Fruit fly (Drosophila melanogaster) whole organism, embryonic: ENCODE results near the gene Ada1-2.

Source experiments
- Awh ChIP-seq: fragments of 200-800 bp; sonication (Bioruptor generic); IDR thresholded peaks from 2 replicates; pipeline ENCODE4, ENCODE4 v1.3.6; 2022; ENCODE audit warnings: missing biosample characterization, missing genetic modification characterization
- Bgb ChIP-seq: fragments of 200-800 bp; sonication (Bioruptor generic); IDR thresholded peaks from 2 replicates; pipeline ENCODE4 v1.3.6; 2022; ENCODE audit warnings: missing biosample characterization, missing genetic modification characterization; ENCODE audit not compliant: partially characterized antibody
- CG11093 ChIP-seq: fragments of 200-800 bp; sonication (Bioruptor generic); IDR thresholded peaks from 3 replicates; pipeline ENCODE4 v1.3.6; 2022; ENCODE audit warnings: missing biosample characterization, missing genetic modification characterization
- CG11723 ChIP-seq: fragments of 200-800 bp; sonication (Bioruptor generic); optimal IDR thresholded peaks from 2 replicates; lab custom pipeline; 2017; ENCODE audit warnings: missing biosample characterization, mild to moderate bottlenecking, missing genetic modification characterization
- CG12219 ChIP-seq: fragments of 200-800 bp; sonication (Bioruptor generic); optimal IDR thresholded peaks from 3 replicates; lab custom pipeline; 2018; ENCODE audit warnings: missing biosample characterization, mild to moderate bottlenecking, missing genetic modification characterization
- CG12942 ChIP-seq: fragments of 200-800 bp; sonication (Bioruptor generic); optimal IDR thresholded peaks from 3 replicates; lab custom pipeline; 2016; ENCODE audit warnings: missing biosample characterization, missing genetic modification characterization
- CG14014 ChIP-seq: fragments of 200-800 bp; sonication (Bioruptor generic); IDR thresholded peaks from 2 replicates; pipeline ENCODE4 v1.3.6; 2022; ENCODE audit warnings: missing biosample characterization, missing genetic modification characterization
- CG1529 ChIP-seq: fragments of 200-800 bp; sonication (Bioruptor generic); optimal IDR thresholded peaks from 3 replicates; lab custom pipeline; 2018; ENCODE audit warnings: missing biosample characterization, missing genetic modification characterization
- CG15601 ChIP-seq: fragments of 200-800 bp; sonication (Bioruptor generic); optimal IDR thresholded peaks from 3 replicates; lab custom pipeline; 2019; ENCODE audit warnings: missing biosample characterization, mild to moderate bottlenecking, missing genetic modification characterization, moderate library complexity
- CG16813 ChIP-seq: fragments of 200-800 bp; sonication (Bioruptor generic); IDR thresholded peaks from 3 replicates; pipeline ENCODE4 v1.3.6; 2022; ENCODE audit warnings: missing biosample characterization, missing genetic modification characterization; ENCODE audit not compliant: partially characterized antibody
- CG17612 ChIP-seq: fragments of 200-800 bp; sonication (Bioruptor generic); IDR thresholded peaks from 2 replicates; pipeline ENCODE4 v1.3.6; 2022; ENCODE audit warnings: missing biosample characterization, missing genetic modification characterization
- CG17829 ChIP-seq: fragments of 200-800 bp; optimal IDR thresholded peaks from 2 replicates; lab custom pipeline; 2019; ENCODE audit warnings: missing biosample characterization, mild to moderate bottlenecking, missing genetic modification characterization, moderate library complexity
- CG2875 ChIP-seq: fragments of 200-800 bp; sonication (Bioruptor generic); optimal IDR thresholded peaks from 2 replicates; lab custom pipeline; 2017; ENCODE audit warnings: missing biosample characterization, mild to moderate bottlenecking, missing genetic modification characterization, missing genetic modification reagents
- CG3163 ChIP-seq: fragments of 200-800 bp; sonication (Bioruptor generic); optimal IDR thresholded peaks from 3 replicates; lab custom pipeline; 2016; ENCODE audit warnings: missing biosample characterization, missing genetic modification characterization
- CG4328 ChIP-seq: fragments of 200-800 bp; sonication (Bioruptor generic); optimal IDR thresholded peaks from 3 replicates; lab custom pipeline; 2017; ENCODE audit warnings: missing biosample characterization, missing genetic modification reagents, missing genetic modification characterization
- CG6791 ChIP-seq: fragments of 200-800 bp; sonication (Bioruptor generic); IDR thresholded peaks from 3 replicates; pipeline ENCODE4 v1.3.6; 2022; ENCODE audit warnings: missing biosample characterization, missing genetic modification characterization; ENCODE audit not compliant: partially characterized antibody
- CG7745 ChIP-seq: fragments of 200-800 bp; sonication (Bioruptor generic); optimal IDR thresholded peaks from 2 replicates; lab custom pipeline; 2018; ENCODE audit warnings: missing biosample characterization, mild to moderate bottlenecking, missing genetic modification characterization, moderate library complexity
- CG8359 ChIP-seq: fragments of 200-800 bp; sonication (Bioruptor generic); optimal IDR thresholded peaks from 2 replicates; lab custom pipeline; 2017; ENCODE audit warnings: missing biosample characterization, mild to moderate bottlenecking, missing genetic modification characterization, borderline replicate concordance
- CHES-1-like ChIP-seq: fragments of 200-800 bp; sonication (Bioruptor generic); optimal IDR thresholded peaks from 2 replicates; lab custom pipeline; 2016; ENCODE audit warnings: missing biosample characterization, missing genetic modification characterization
- CTCF ChIP-seq: fragments of 200-800 bp; sonication (Bioruptor generic); optimal IDR thresholded peaks from 2 replicates; lab custom pipeline; 2017; ENCODE audit warnings: missing biosample characterization, mild to moderate bottlenecking, missing genetic modification characterization, moderate library complexity
- Deaf1 ChIP-seq: fragments of 200-800 bp; optimal IDR thresholded peaks from 3 replicates; lab custom pipeline; 2019; ENCODE audit warnings: missing biosample characterization, mild to moderate bottlenecking, missing genetic modification characterization, moderate library complexity
- E2f1 ChIP-seq: fragments of 200-800 bp; sonication (Bioruptor generic); IDR thresholded peaks from 2 replicates; pipeline ENCODE4 v1.3.6; 2022; ENCODE audit warnings: missing biosample characterization, missing genetic modification characterization
- Fer3 ChIP-seq: fragments of 200-800 bp; sonication (Bioruptor generic); optimal IDR thresholded peaks from 2 replicates; lab custom pipeline; 2018; ENCODE audit warnings: missing biosample characterization, mild to moderate bottlenecking, missing genetic modification characterization, moderate library complexity
- Hey ChIP-seq: fragments of 200-800 bp; sonication (Bioruptor generic); optimal IDR thresholded peaks from 3 replicates; lab custom pipeline; 2018; ENCODE audit warnings: missing biosample characterization, mild to moderate bottlenecking, missing genetic modification characterization
- HmgD ChIP-seq: fragments of 200-800 bp; sonication (Bioruptor generic); optimal IDR thresholded peaks from 3 replicates; lab custom pipeline; 2016; ENCODE audit warnings: missing biosample characterization, missing genetic modification characterization
- Hmx ChIP-seq: fragments of 200-800 bp; sonication (Bioruptor generic); optimal IDR thresholded peaks from 2 replicates; lab custom pipeline; 2016; ENCODE audit warnings: missing biosample characterization, missing genetic modification characterization
- Lhr ChIP-seq: fragments of 200-800 bp; sonication (Bioruptor generic); optimal IDR thresholded peaks from 3 replicates; lab custom pipeline; 2017; ENCODE audit warnings: mild to moderate bottlenecking, missing biosample characterization, missing genetic modification reagents, missing genetic modification characterization
- NC2β ChIP-seq: fragments of 200-800 bp; sonication (Bioruptor generic); optimal IDR thresholded peaks from 2 replicates; lab custom pipeline; 2016; ENCODE audit warnings: missing biosample characterization, missing genetic modification characterization
- Neu2 ChIP-seq: fragments of 200-800 bp; sonication (Bioruptor generic); optimal IDR thresholded peaks from 3 replicates; lab custom pipeline; 2016; ENCODE audit warnings: missing biosample characterization, missing genetic modification characterization, borderline replicate concordance
- Ravus ChIP-seq: fragments of 200-800 bp; sonication (Bioruptor generic); IDR thresholded peaks from 2 replicates; pipeline ENCODE4 v1.3.6; 2022; ENCODE audit warnings: missing biosample characterization, missing genetic modification characterization
- Sry-δ ChIP-seq: fragments of 200-800 bp; sonication (Bioruptor generic); optimal IDR thresholded peaks from 2 replicates; lab custom pipeline; 2016; ENCODE audit warnings: missing biosample characterization, missing genetic modification characterization
- Vsx1 ChIP-seq: fragments of 200-800 bp; sonication (Bioruptor generic); optimal IDR thresholded peaks from 2 replicates; lab custom pipeline; 2017; ENCODE audit warnings: missing biosample characterization, mild to moderate bottlenecking, missing genetic modification characterization, missing genetic modification reagents
- ab ChIP-seq: fragments of 200-800 bp; sonication (Bioruptor generic); optimal IDR thresholded peaks from 2 replicates; lab custom pipeline; 2016; ENCODE audit warnings: missing biosample characterization, missing genetic modification characterization
- ase ChIP-seq: fragments of 200-800 bp; sonication (Bioruptor generic); IDR thresholded peaks from 3 replicates; pipeline ENCODE4 v1.3.6; 2022; ENCODE audit warnings: missing biosample characterization, missing genetic modification characterization
- br ChIP-seq: fragments of >200 bp; optimal IDR thresholded peaks from 2 replicates; lab custom pipeline; 2017
- chif ChIP-seq, 2 experiments: fragments of 200-800 bp; sonication (Bioruptor generic); optimal IDR thresholded peaks; 3 replicates each; lab custom pipeline; 2016; ENCODE audit warnings: missing biosample characterization in 2 of 2, missing genetic modification characterization in 2 of 2
- dimm ChIP-seq: fragments of 200-800 bp; sonication (Bioruptor generic); IDR thresholded peaks from 2 replicates; pipeline ENCODE4 v1.3.6; 2022; ENCODE audit warnings: missing biosample characterization, missing genetic modification characterization
- grau ChIP-seq: fragments of 200-800 bp; optimal IDR thresholded peaks from 3 replicates; lab custom pipeline; 2019; ENCODE audit warnings: missing biosample characterization, mild to moderate bottlenecking, missing genetic modification characterization, moderate library complexity
- hth ChIP-seq: fragments of >200 bp; optimal IDR thresholded peaks from 2 replicates; lab custom pipeline; 2017; ENCODE audit warnings: inconsistent platforms
- jing ChIP-seq: fragments of 200-800 bp; sonication (Bioruptor generic); optimal IDR thresholded peaks from 2 replicates; lab custom pipeline; 2018; ENCODE audit warnings: missing biosample characterization, mild to moderate bottlenecking, missing genetic modification characterization
- lbe ChIP-seq: fragments of 200-800 bp; sonication (Bioruptor generic); optimal IDR thresholded peaks from 2 replicates; lab custom pipeline; 2016; ENCODE audit warnings: missing biosample characterization, mild to moderate bottlenecking, missing genetic modification characterization
- mirr ChIP-seq: fragments of 200-800 bp; sonication (Bioruptor generic); optimal IDR thresholded peaks from 3 replicates; lab custom pipeline; 2018; ENCODE audit warnings: missing biosample characterization, mild to moderate bottlenecking, missing genetic modification characterization
- nerfin-1 ChIP-seq: fragments of 200-800 bp; sonication (Bioruptor generic); optimal IDR thresholded peaks from 3 replicates; lab custom pipeline; 2019; ENCODE audit warnings: missing biosample characterization, mild to moderate bottlenecking, missing genetic modification characterization, moderate library complexity
- peb ChIP-seq: fragments of 200-800 bp; sonication (Bioruptor generic); IDR thresholded peaks from 2 replicates; pipeline ENCODE4 v1.3.6; 2022; ENCODE audit warnings: missing biosample characterization, missing genetic modification characterization
- pita ChIP-seq: fragments of 200-800 bp; sonication (Bioruptor generic); optimal IDR thresholded peaks from 2 replicates; lab custom pipeline; 2017; ENCODE audit warnings: missing biosample characterization, mild to moderate bottlenecking, missing genetic modification characterization
- pros ChIP-seq: fragments of 200-800 bp; sonication (Bioruptor generic); optimal IDR thresholded peaks from 3 replicates; lab custom pipeline; 2019; ENCODE audit warnings: missing biosample characterization, mild to moderate bottlenecking, missing genetic modification characterization, moderate library complexity
- sc ChIP-seq, 3 experiments: fragments of >200 bp in 2 of 3; fragments of 200-800 bp in 1 of 3; sonication (Bioruptor generic) in 1 of 3; optimal IDR thresholded peaks; 2 replicates in 2 of 3; 3 replicates in 1 of 3; lab custom pipeline; 2017; ENCODE audit warnings: mild to moderate bottlenecking in 1 of 3, missing biosample characterization in 1 of 3, missing genetic modification characterization in 1 of 3, missing genetic modification reagents in 1 of 3
- sens ChIP-seq: fragments of 200-800 bp; sonication (Bioruptor generic); peaks from one replicate; lab custom pipeline; 2016; ENCODE audit warnings: missing biosample characterization, missing genetic modification characterization
- slbo ChIP-seq: fragments of 200-800 bp; sonication (Bioruptor generic); IDR thresholded peaks from 2 replicates; pipeline ENCODE4 v1.3.6; 2022; ENCODE audit warnings: missing biosample characterization, missing genetic modification characterization
- vfl ChIP-seq: fragments of 200-800 bp; sonication (Bioruptor generic); optimal IDR thresholded peaks from 2 replicates; lab custom pipeline; 2016; ENCODE audit warnings: missing biosample characterization, missing genetic modification characterization
- vvl ChIP-seq: fragments of 200-800 bp; sonication (Bioruptor generic); IDR thresholded peaks from 2 replicates; pipeline ENCODE4 v1.3.6; 2022; ENCODE audit warnings: missing biosample characterization, missing genetic modification characterization
- zfh1 ChIP-seq: fragments of 200-800 bp; sonication (Bioruptor generic); IDR thresholded peaks from 3 replicates; pipeline ENCODE4 v1.3.6; 2022; ENCODE audit warnings: missing biosample characterization, missing genetic modification characterization

Ada1-2 gene

DNA sequence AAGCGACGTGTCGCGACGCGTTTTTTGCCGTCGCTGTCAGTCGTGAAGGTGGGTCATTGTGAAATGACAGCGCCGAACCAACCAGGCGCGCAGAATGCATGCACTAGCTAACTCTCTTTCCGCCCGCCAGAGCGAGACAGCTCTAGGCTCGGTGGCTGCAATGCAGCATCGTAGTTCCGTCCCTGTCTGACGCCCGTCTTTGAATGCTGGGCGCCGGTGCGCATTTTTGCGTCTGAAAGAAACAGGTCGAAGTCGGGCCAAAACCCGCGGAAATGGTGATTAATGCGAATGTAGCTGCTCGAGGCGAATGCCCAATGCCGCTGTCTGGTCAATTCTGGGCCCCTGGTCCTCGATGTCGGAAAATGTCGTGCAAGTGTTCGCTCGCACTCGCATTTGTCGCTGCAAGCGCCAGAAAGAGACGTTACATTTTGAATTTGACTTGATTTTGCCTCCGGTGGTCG, 14.7 kb downstream of the Ada1-2 start (continued):
- peak; percentile 23 for TF ChIP-seq vfl (GFP tag; lab: Kevin White, UChicago)
- TF ChIP-seq Bgb = no peak
- TF ChIP-seq jing (GFP tag; lab: Kevin White, UChicago) = no peak
- no peak for TF ChIP-seq pita (GFP tag; lab: Kevin White, UChicago)
- TF ChIP-seq CG11093 (GFP tag; lab: Robert Waterston, UW) = peak; percentile 58; the same call in 1 of the 3 replicates
- peak; percentile 79 for TF ChIP-seq CTCF (GFP tag; lab: Kevin White, UChicago)
- TF ChIP-seq br = no peak
- peak; percentile 98 for TF ChIP-seq HmgD
- peak; percentile 8 for TF ChIP-seq CG11723
- peak; percentile 93 for TF ChIP-seq CG15601 (tag; lab: Kevin White, UChicago)
- TF ChIP-seq Hey (tag; lab: Kevin White, UChicago) = peak; percentile 75
- TF ChIP-seq ase (GFP tag; lab: Robert Waterston, UW) = no peak
- TF ChIP-seq CHES-1-like (GFP tag; lab: Kevin White, UChicago) = peak; percentile 45
- TF ChIP-seq Hmx (GFP tag; lab: Kevin White, UChicago) = no peak
- TF ChIP-seq Vsx1 (GFP tag; lab: Kevin White, UChicago) = peak; percentile 62
- TF ChIP-seq CG14014 = no peak
- no peak for TF ChIP-seq Neu2 (GFP tag; lab: Kevin White, UChicago)
- TF ChIP-seq grau (tag; lab: Kevin White, UChicago) = peak; percentile 55
- peak; percentile 85 for TF ChIP-seq CG17829 (tag; lab: Kevin White, UChicago)
- TF ChIP-seq dimm = no peak
- no peak for TF ChIP-seq CG7745 (tag; lab: Kevin White, UChicago)
- no peak for TF ChIP-seq lbe (GFP tag; lab: Kevin White, UChicago)
- peak; percentile 40 for TF ChIP-seq CG3163 (GFP tag; lab: Kevin White, UChicago)
- no peak for TF ChIP-seq CG12942
- no peak for TF ChIP-seq E2f1
- peak; percentile 99 for TF ChIP-seq pros (GFP tag; lab: Kevin White, UChicago)
- TF ChIP-seq sens (GFP tag; lab: Kevin White, UChicago) = peak; percentile 93
- peak; percentile 92 for TF ChIP-seq Deaf1 (tag; lab: Kevin White, UChicago)
- no peak for TF ChIP-seq CG6791 (GFP tag; lab: Robert Waterston, UW)
- peak; percentile 85 for TF ChIP-seq CG12219 (GFP tag; lab: Kevin White, UChicago)
- TF ChIP-seq zfh1 (GFP tag; lab: Robert Waterston, UW) = no peak
- TF ChIP-seq chif (GFP tag; optimal IDR thresholded peaks at IDR 0.05; lab: Kevin White, UChicago) = no peak
- no peak for TF ChIP-seq slbo (GFP tag; lab: Robert Waterston, UW)
- no peak for TF ChIP-seq hth (lab: Kevin White, UChicago)
- TF ChIP-seq CG17612 (GFP tag; lab: Robert Waterston, UW) = no peak
- no peak for TF ChIP-seq peb (GFP tag; lab: Robert Waterston, UW)
- peak; percentile 15 for TF ChIP-seq Sry-δ (GFP tag; lab: Kevin White, UChicago)
- no peak for TF ChIP-seq Ravus (GFP tag; lab: Robert Waterston, UW)
- peak; percentile 88 for TF ChIP-seq nerfin-1 (tag; lab: Kevin White, UChicago)
- TF ChIP-seq Lhr (GFP tag; lab: Kevin White, UChicago) = peak; percentile 100
- no peak for TF ChIP-seq vvl (GFP tag; lab: Robert Waterston, UW)
- no peak for TF ChIP-seq sc (optimal IDR thresholded peaks at IDR 0.05; lab: Kevin White, UChicago)
- peak; percentile 17 for TF ChIP-seq sc (GFP tag; optimal IDR thresholded peaks at IDR 0.05; lab: Kevin White, UChicago)
- TF ChIP-seq Awh = no peak
- TF ChIP-seq NC2β (GFP tag; lab: Kevin White, UChicago) = peak; percentile 66
- TF ChIP-seq CG2875 (GFP tag; lab: Kevin White, UChicago) = peak; percentile 61
- TF ChIP-seq ab (GFP tag; lab: Kevin White, UChicago) = no peak
- TF ChIP-seq CG8359 (GFP tag; lab: Kevin White, UChicago) = peak; percentile 100
- TF ChIP-seq CG4328 (GFP tag; lab: Kevin White, UChicago) = peak; percentile 56
- no peak for TF ChIP-seq CG16813 (GFP tag; lab: Robert Waterston, UW)
- TF ChIP-seq CG1529 (GFP tag; lab: Kevin White, UChicago) = peak; percentile 50
- peak; percentile 80 for TF ChIP-seq mirr (GFP tag; lab: Kevin White, UChicago)
- peak; percentile 24 for TF ChIP-seq Fer3
